Worm (Caenorhabditis elegans) whole organism, mixed stage, embryonic: ENCODE results near the gene ufd-2.

ENCODE experiments used
- M03D4.4 ChIP-seq: sonication (generic microtip); optimal IDR thresholded peaks from 2 replicates; lab custom pipeline; 2017; ENCODE audit warnings: mild to moderate bottlenecking, missing genetic modification characterization, missing compliant biosample characterization
- bed-3 ChIP-seq: fragments of 200-800 bp; sonication (Bioruptor generic); optimal IDR thresholded peaks from 3 replicates; lab custom pipeline; 2018; ENCODE audit warnings: mild to moderate bottlenecking, missing genetic modification characterization, moderate library complexity, missing compliant biosample characterization
- blmp-1 ChIP-seq: fragments of 150-350 bp; optimal IDR thresholded peaks from 2 replicates; lab custom pipeline; 2014; ENCODE audit warnings: missing biosample characterization, missing genetic modification characterization
- ceh-39 ChIP-seq: fragments of 150-350 bp; optimal IDR thresholded peaks from 2 replicates; lab custom pipeline; 2014; ENCODE audit warnings: missing biosample characterization, missing genetic modification characterization
- ceh-43 ChIP-seq: fragments of 200-800 bp; sonication (Bioruptor generic); optimal IDR thresholded peaks from 2 replicates; lab custom pipeline; 2018; ENCODE audit warnings: mild to moderate bottlenecking, missing genetic modification characterization, moderate library complexity, missing compliant biosample characterization
- ces-1 ChIP-seq: fragments of 150-350 bp; optimal IDR thresholded peaks from 2 replicates; lab custom pipeline; 2014; ENCODE audit warnings: missing biosample characterization, missing genetic modification reagents, missing genetic modification characterization
- cnd-1 ChIP-seq: fragments of 200-800 bp; sonication (Bioruptor generic); optimal IDR thresholded peaks from 2 replicates; lab custom pipeline; 2018; ENCODE audit warnings: mild to moderate bottlenecking, missing genetic modification characterization, missing compliant biosample characterization
- drap-1 ChIP-seq: fragments of 200-800 bp; sonication (Bioruptor generic); optimal IDR thresholded peaks from 3 replicates; lab custom pipeline; 2018; ENCODE audit warnings: mild to moderate bottlenecking, missing genetic modification characterization, missing compliant biosample characterization
- elt-1 ChIP-seq: sonication (generic microtip); optimal IDR thresholded peaks from 2 replicates; lab custom pipeline; 2017; ENCODE audit warnings: missing genetic modification characterization, mild to moderate bottlenecking, missing compliant biosample characterization, antibody characterized with exemption, moderate library complexity, borderline replicate concordance; ENCODE audit not compliant: insufficient read depth
- elt-3 ChIP-seq: fragments of 150-350 bp; optimal IDR thresholded peaks from 2 replicates; lab custom pipeline; 2014; ENCODE audit warnings: missing biosample characterization, missing genetic modification characterization
- flh-1 ChIP-seq: fragments of 200-800 bp; sonication (Bioruptor generic); optimal IDR thresholded peaks from 2 replicates; lab custom pipeline; 2018; ENCODE audit warnings: mild to moderate bottlenecking, missing genetic modification characterization, moderate library complexity, missing compliant biosample characterization
- ham-2 ChIP-seq: fragments of 200-800 bp; sonication (Bioruptor generic); optimal IDR thresholded peaks from 2 replicates; lab custom pipeline; 2018; ENCODE audit warnings: mild to moderate bottlenecking, missing genetic modification characterization, missing compliant biosample characterization
- hlh-1 ChIP-seq: fragments of 150-350 bp; optimal IDR thresholded peaks from 2 replicates; lab custom pipeline; 2014; ENCODE audit warnings: missing biosample characterization, missing genetic modification reagents, missing genetic modification characterization
- lin-13 ChIP-seq: fragments of 150-350 bp; optimal IDR thresholded peaks from 2 replicates; lab custom pipeline; 2014; ENCODE audit warnings: missing biosample characterization, missing genetic modification characterization
- lin-32 ChIP-seq: fragments of 200-800 bp; sonication (Bioruptor generic); optimal IDR thresholded peaks from 2 replicates; lab custom pipeline; 2018; ENCODE audit warnings: mild to moderate bottlenecking, missing genetic modification characterization, missing compliant biosample characterization
- lsy-2 ChIP-seq: fragments of 150-350 bp; optimal IDR thresholded peaks from 2 replicates; lab custom pipeline; 2014; ENCODE audit warnings: missing biosample characterization, missing genetic modification characterization
- mab-5 ChIP-seq: fragments of 150-350 bp; optimal IDR thresholded peaks from 2 replicates; lab custom pipeline; 2014; ENCODE audit warnings: missing biosample characterization, missing genetic modification characterization
- mep-1 ChIP-seq: fragments of 150-350 bp; optimal IDR thresholded peaks from 2 replicates; lab custom pipeline; 2017; ENCODE audit warnings: missing biosample characterization, missing genetic modification reagents, missing genetic modification characterization, inconsistent platforms
- mls-2 ChIP-seq: sonication (generic microtip); optimal IDR thresholded peaks from 2 replicates; lab custom pipeline; 2016; ENCODE audit warnings: mild to moderate bottlenecking, missing genetic modification characterization, moderate library complexity, missing compliant biosample characterization
- nhr-12 ChIP-seq: fragments of 150-350 bp; optimal IDR thresholded peaks from 2 replicates; lab custom pipeline; 2014; ENCODE audit warnings: missing biosample characterization, missing genetic modification characterization
- nhr-76 ChIP-seq: sonication (generic microtip); optimal IDR thresholded peaks from 2 replicates; lab custom pipeline; 2017; ENCODE audit warnings: missing biosample characterization, missing genetic modification characterization
- pha-4 ChIP-seq: fragments of 150-350 bp; optimal IDR thresholded peaks from 2 replicates; lab custom pipeline; 2018; ENCODE audit warnings: missing biosample characterization, missing genetic modification reagents, missing genetic modification characterization
- sem-2 ChIP-seq: fragments of 200-800 bp; sonication (Bioruptor generic); optimal IDR thresholded peaks from 2 replicates; lab custom pipeline; 2018; ENCODE audit warnings: mild to moderate bottlenecking, missing genetic modification characterization, missing compliant biosample characterization
- snpc-4 ChIP-seq: fragments of 150-350 bp; optimal IDR thresholded peaks from 2 replicates; lab custom pipeline; 2014; ENCODE audit warnings: missing biosample characterization, missing genetic modification characterization
- sptf-1 ChIP-seq: sonication (generic microtip); optimal IDR thresholded peaks from 2 replicates; lab custom pipeline; 2017; ENCODE audit warnings: mild to moderate bottlenecking, missing genetic modification characterization, moderate library complexity, missing compliant biosample characterization
- tbx-8 ChIP-seq: fragments of 200-800 bp; sonication (Bioruptor generic); optimal IDR thresholded peaks from 2 replicates; lab custom pipeline; 2018; ENCODE audit warnings: mild to moderate bottlenecking, missing genetic modification characterization, moderate library complexity, missing compliant biosample characterization
- unc-120 ChIP-seq: sonication (generic microtip); optimal IDR thresholded peaks from 2 replicates; lab custom pipeline; 2017; ENCODE audit warnings: missing genetic modification characterization, missing compliant biosample characterization; ENCODE audit not compliant: poor library complexity, severe bottlenecking
- unc-39 ChIP-seq: fragments of 150-350 bp; optimal IDR thresholded peaks from 2 replicates; lab custom pipeline; 2014; ENCODE audit warnings: missing biosample characterization, missing genetic modification characterization
- unc-62 ChIP-seq: fragments of 150-350 bp; optimal IDR thresholded peaks from 2 replicates; lab custom pipeline; 2014; ENCODE audit warnings: missing biosample characterization, missing genetic modification reagents, missing genetic modification characterization
- zip-8 ChIP-seq: fragments of 150-350 bp; optimal IDR thresholded peaks from 2 replicates; lab custom pipeline; 2014; ENCODE audit warnings: missing biosample characterization, missing genetic modification characterization
- ztf-11 ChIP-seq: fragments of 150-350 bp; optimal IDR thresholded peaks from 2 replicates; lab custom pipeline; 2014; ENCODE audit warnings: missing biosample characterization, missing genetic modification characterization

The ufd-2 gene

DNA sequence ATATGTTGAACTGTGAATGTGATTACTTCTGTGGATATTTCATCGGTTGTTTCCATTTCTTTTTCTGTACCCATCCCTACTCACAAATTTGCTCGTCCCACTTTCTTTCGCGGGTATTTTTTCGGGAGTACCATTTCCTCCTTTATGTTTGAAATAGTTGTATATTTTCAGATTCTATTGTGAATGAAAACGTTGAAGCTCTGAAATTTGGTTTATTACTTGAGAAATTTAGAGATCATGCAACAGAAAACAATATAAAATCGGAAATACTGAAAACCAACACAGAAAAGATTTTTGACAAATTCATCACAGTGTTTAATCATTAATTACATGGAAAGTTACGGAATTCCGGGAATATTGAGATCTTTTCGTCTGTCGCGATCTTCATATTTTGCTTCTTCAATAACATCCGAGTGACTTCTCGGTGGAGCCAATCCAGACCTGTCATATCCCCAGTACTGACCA lies 41.9 kb upstream of the ufd-2 start:
- TF ChIP-seq blmp-1 (tag; lab: Kevin White, UChicago) (no peak), mab-5 (no peak), bed-3 (no peak), zip-8 (no peak), elt-1 (no peak), elt-3 (tag; lab: Kevin White, UChicago) (no peak), unc-39 (no peak), ceh-43 (GFP tag; lab: Kevin White, UChicago) (no peak)

DNA sequence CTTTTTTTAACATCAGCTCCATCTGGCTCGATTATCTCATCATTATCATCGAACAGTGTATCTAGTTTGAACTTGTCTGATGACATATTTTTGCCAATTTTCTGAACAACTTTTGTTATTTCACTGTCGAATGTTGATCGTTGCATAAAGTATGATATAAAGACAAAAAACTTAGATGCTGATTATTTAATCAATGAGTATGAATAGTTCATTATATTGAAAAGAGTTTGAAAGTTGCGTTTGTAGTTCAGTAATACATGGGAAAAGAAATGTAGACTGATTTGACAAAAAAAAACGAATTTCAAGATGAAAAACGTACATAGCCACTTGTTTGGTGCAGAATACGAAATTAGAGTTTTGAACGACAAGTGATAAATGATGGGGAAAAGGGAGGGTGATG lies 40.1 kb upstream of the ufd-2 start, which contains the start of gene hda-2:
hda-2 (minus strand) TSS at position 101 of the 400 bp plus-strand sequence.
- TF ChIP-seq sptf-1 (tag; lab: Kevin White, UChicago) (no peak), snpc-4 (tag; lab: Kevin White, UChicago) (no peak), ztf-11 (tag; lab: Kevin White, UChicago) (no peak), ceh-39 (no peak), elt-3 (tag; lab: Kevin White, UChicago) (no peak), mls-2 (tag; lab: Kevin White, UChicago) (no peak), unc-39 (no peak), flh-1 (GFP tag; lab: Kevin White, UChicago) (no peak), bed-3 (no peak)

DNA sequence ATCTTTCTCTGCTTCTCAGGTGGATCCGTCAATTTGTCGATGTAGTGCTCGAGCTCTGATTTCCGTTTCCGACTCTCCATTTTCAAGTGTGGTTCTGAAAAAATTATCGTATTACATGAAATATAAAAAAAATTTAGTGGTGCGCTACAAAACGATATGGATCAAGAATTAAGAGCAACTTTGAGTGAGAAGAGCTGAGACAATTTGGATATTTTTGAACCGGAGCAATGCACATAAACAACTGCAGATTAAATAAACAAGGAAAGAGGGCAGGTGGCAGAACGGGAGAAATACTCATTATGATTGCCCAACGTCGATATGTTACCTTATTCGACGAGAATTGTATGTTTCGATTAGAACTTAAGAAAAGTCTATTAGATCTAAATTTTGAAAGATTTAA lies 34.9 kb upstream of the ufd-2 start, which contains the start of gene swsn-7:
swsn-7 (minus strand) TSS at position 101 of the 400 bp plus-strand sequence.
- TF ChIP-seq zip-8 (no peak), sptf-1 (tag; lab: Kevin White, UChicago) (no peak)
- TF ChIP-seq, all 35 proteins: peak for 0

DNA sequence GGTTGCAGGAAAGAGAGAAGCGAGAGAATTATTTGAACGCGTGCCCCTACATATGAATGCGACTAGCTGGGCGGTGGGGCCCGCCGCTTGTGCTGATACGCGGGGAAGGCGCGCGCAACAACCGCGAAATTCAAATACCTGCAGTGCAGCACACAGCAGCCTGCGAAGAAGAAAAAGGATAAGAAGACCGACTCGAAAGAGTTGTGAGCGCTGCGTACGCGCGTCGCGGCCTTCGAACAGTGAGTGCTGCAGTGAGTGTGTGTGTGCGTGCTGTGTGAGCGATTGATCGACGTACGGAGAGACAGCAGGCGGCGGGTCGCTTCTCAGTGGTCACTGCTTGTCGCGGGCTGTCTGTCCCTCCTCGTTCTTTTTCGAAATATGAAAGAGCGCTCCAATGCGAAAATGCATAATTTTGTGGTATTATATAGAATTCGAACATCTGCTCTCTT lies 34.3 kb upstream of the ufd-2 start:
- TF ChIP-seq hlh-1 (tag; lab: Kevin White, UChicago) (peak; percentile 75), bed-3 (no peak), snpc-4 (tag; lab: Kevin White, UChicago) (no peak), ham-2 (GFP tag; lab: Kevin White, UChicago) (peak; percentile 91), mab-5 (no peak), sem-2 (GFP tag; lab: Kevin White, UChicago) (no peak), pha-4 (tag; lab: Kevin White, UChicago) (peak; percentile 85), tbx-8 (GFP tag; lab: Kevin White, UChicago) (peak; percentile 57), nhr-12 (tag; lab: Kevin White, UChicago) (no peak), mls-2 (tag; lab: Kevin White, UChicago) (peak; percentile 75), mep-1 (tag; lab: Kevin White, UChicago) (peak; percentile 25), lin-32 (GFP tag; lab: Kevin White, UChicago) (peak; percentile 60), drap-1 (GFP tag; lab: Kevin White, UChicago) (peak; percentile 82), unc-62 (peak; percentile 79), unc-120 (tag; lab: Kevin White, UChicago) (peak; percentile 80), ces-1 (GFP tag; lab: Kevin White, UChicago) (peak; percentile 31), ceh-43 (GFP tag; lab: Kevin White, UChicago) (no peak), M03D4.4 (tag; lab: Kevin White, UChicago) (peak; percentile 70), cnd-1 (tag; lab: Kevin White, UChicago) (peak; percentile 61), ztf-11 (tag; lab: Kevin White, UChicago) (peak; percentile 28), flh-1 (GFP tag; lab: Kevin White, UChicago) (peak; percentile 30), lin-13 (tag; lab: Kevin White, UChicago) (peak; percentile 84), elt-1 (peak; percentile 33), sptf-1 (tag; lab: Kevin White, UChicago) (peak; percentile 74), lsy-2 (tag; lab: Kevin White, UChicago) (peak; percentile 50), zip-8 (no peak), nhr-76 (tag; lab: Kevin White, UChicago) (no peak)

DNA sequence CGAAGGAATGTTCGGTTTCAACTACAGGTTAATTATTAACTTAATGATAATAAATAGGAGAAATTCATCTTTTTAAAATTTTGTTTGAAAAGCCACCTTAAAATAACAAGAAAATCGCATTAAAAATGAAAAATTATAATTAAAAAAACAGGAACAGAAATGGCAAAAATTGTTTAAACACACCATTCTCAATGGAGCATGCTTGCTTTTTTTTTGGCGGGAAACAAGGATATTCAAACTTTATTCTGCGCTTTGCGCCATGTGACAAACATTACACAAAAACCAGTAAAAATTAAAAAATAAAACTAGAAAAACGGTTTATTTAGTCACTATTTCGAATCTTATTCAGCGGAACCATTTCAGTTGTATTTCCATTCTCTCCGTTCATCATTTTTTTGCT lies 33.8 kb upstream of the ufd-2 start:
- TF ChIP-seq zip-8 (no peak), lsy-2 (tag; lab: Kevin White, UChicago) (no peak)
- TF ChIP-seq, all 35 proteins: peak for 0
